Worm (Caenorhabditis elegans): ENCODE data around the gene tba-9.

Gene tba-9

DNA sequence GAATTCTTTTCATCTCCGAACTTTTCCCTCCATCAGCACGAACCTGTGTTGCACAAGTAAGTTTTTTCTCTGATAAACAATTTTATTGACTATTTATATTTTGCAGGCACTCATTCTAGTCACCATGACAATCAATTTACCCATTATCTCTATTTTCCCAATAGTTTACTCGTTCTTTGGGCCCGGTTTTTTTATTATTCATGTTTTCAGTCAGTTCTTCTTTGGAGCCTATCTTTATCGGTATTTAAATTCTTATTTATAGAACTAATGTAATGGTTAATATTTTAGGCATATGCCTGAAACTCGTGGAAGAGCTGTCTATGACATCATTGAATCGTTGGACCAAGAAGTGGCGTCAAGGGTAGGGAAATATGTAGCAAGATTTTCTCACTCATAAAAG, 32.4 kb downstream of the tba-9 start:
- TF ChIP-seq tag-97 (GFP tag; IDR thresholded peaks at IDR 0.05) (no peak), daf-16 (GFP tag; optimal IDR thresholded peaks at IDR 0.05) (no peak), daf-16 (tag; optimal IDR thresholded peaks at IDR 0.05) (peak; percentile 95), mxl-2 (GFP tag; conservative IDR thresholded peaks at IDR 0.05) (no peak), hif-1 (tag; optimal IDR thresholded peaks at IDR 0.05) (no peak), nhr-42 (GFP tag; IDR thresholded peaks at IDR 0.05) (no peak), mxl-3 (GFP tag; optimal IDR thresholded peaks at IDR 0.05) (no peak), ztf-7 (tag; optimal IDR thresholded peaks at IDR 0.05) (no peak), dve-1 (tag; optimal IDR thresholded peaks at IDR 0.05; ENCODE audit: insufficient read depth) (peak; percentile 19), madf-5 (GFP tag; IDR thresholded peaks at IDR 0.05) (no peak), nhr-77 (tag; optimal IDR thresholded peaks at IDR 0.05) (no peak), zip-2 (tag; optimal IDR thresholded peaks at IDR 0.05) (no peak), zip-11 (GFP tag; IDR thresholded peaks at IDR 0.05) (no peak), Y75B8A.6 (GFP tag; IDR thresholded peaks at IDR 0.05) (no peak), hlh-11 (tag; optimal IDR thresholded peaks at IDR 0.05) (no peak), F10B5.3 (tag; optimal IDR thresholded peaks at IDR 0.05) (no peak), F26F4.8 (GFP tag; conservative IDR thresholded peaks at IDR 0.05) (no peak), nhr-237 (tag; optimal IDR thresholded peaks at IDR 0.05) (no peak), unc-39 (tag; optimal IDR thresholded peaks at IDR 0.05) (no peak), ceh-62 (tag; optimal IDR thresholded peaks at IDR 0.05) (no peak), dmd-6 (GFP tag; IDR thresholded peaks at IDR 0.05) (peak; percentile 18; the same call in 1 of the 2 replicates), hlh-30 (tag; optimal IDR thresholded peaks at IDR 0.05; ENCODE audit: insufficient read depth) (no peak), Y48G9A.11 (GFP tag; IDR thresholded peaks at IDR 0.05) (no peak), unc-130 (GFP tag; optimal IDR thresholded peaks at IDR 0.05) (no peak), ceh-28 (tag; optimal IDR thresholded peaks at IDR 0.05) (no peak), ZK546.5 (tag; optimal IDR thresholded peaks at IDR 0.05) (no peak), daf-12 (tag; optimal IDR thresholded peaks at IDR 0.05) (no peak), dmd-9 (GFP tag; IDR thresholded peaks at IDR 0.05) (no peak), jun-1 (tag; optimal IDR thresholded peaks at IDR 0.05) (no peak), php-3 (GFP tag; IDR thresholded peaks at IDR 0.05) (peak; percentile 54; the same call in 1 of the 2 replicates), ceh-20 (GFP tag; IDR thresholded peaks at IDR 0.05) (no peak), tra-1 (GFP tag; IDR thresholded peaks at IDR 0.05) (no peak)

DNA sequence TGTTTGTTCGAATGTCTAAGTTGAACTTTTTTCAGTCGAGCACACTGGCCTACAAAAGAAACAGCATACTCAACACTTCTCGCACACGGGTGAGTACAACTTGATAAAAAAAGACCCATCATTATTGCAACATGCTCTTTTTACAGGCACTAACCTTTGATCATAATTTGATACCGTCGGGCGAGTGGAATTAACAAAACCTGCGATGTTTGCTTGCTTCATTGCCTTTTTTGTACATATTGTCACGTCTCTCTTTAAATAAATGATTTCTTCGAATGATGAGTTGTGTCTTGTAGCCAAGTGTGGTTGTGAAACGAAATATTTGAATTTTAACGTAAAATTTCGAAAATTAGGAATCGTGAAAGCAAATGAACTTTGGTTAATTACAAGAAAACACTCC, 32.8 kb downstream of the tba-9 start:
- TF ChIP-seq mdl-1 (tag; optimal IDR thresholded peaks at IDR 0.05) = peak in 1 of 2 experiments; percentile 43
- peak; percentile 55 for TF ChIP-seq dve-1 (tag; optimal IDR thresholded peaks at IDR 0.05; ENCODE audit: insufficient read depth)
- TF ChIP-seq nhr-77 (tag; optimal IDR thresholded peaks at IDR 0.05) = peak; percentile 20
- TF ChIP-seq unc-130 (GFP tag; optimal IDR thresholded peaks at IDR 0.05) = no peak
- TF ChIP-seq nhr-28 (tag; optimal IDR thresholded peaks at IDR 0.05) = peak; percentile 85
- TF ChIP-seq F10B5.3 (tag; optimal IDR thresholded peaks at IDR 0.05) = no peak
- no peak for TF ChIP-seq lir-3 (tag; optimal IDR thresholded peaks at IDR 0.05)
- TF ChIP-seq fkh-10 (GFP tag; optimal IDR thresholded peaks at IDR 0.05) = no peak
- no peak for TF ChIP-seq dpl-1 (GFP tag; optimal IDR thresholded peaks at IDR 0.05)
- TF ChIP-seq Y105C5A.15 (GFP tag; IDR thresholded peaks at IDR 0.05) = no peak
- TF ChIP-seq dmd-6 (GFP tag; IDR thresholded peaks at IDR 0.05) = peak; percentile 69
- TF ChIP-seq ceh-28 (tag; optimal IDR thresholded peaks at IDR 0.05) = no peak
- TF ChIP-seq pqm-1 (tag; optimal IDR thresholded peaks at IDR 0.05) = peak; percentile 72
- no peak for TF ChIP-seq nhr-41 (GFP tag; IDR thresholded peaks at IDR 0.05)
- peak; percentile 58 for TF ChIP-seq hlh-11 (tag; optimal IDR thresholded peaks at IDR 0.05)
- no peak for TF ChIP-seq F37D6.2 (tag; optimal IDR thresholded peaks at IDR 0.05)
- no peak for TF ChIP-seq mdt-29 (GFP tag; IDR thresholded peaks at IDR 0.05)
- TF ChIP-seq jun-1 (tag; optimal IDR thresholded peaks at IDR 0.05) = no peak
- TF ChIP-seq daf-16 (GFP tag; optimal IDR thresholded peaks at IDR 0.05) = no peak
- TF ChIP-seq daf-16 (tag; optimal IDR thresholded peaks at IDR 0.05) = peak; percentile 53
- TF ChIP-seq aha-1 (tag) = peak; percentile 67

Measured in whole organism, L4 larva.